Fruit fly (Drosophila melanogaster) whole organism, embryonic: ENCODE data around the gene ich.
A peak's percentile ranks its signal among the peaks of the same experiment; 100 is the strongest.

ENCODE experiments used
- Ada2b ChIP-seq: fragments of 200-800 bp; sonication (Bioruptor generic); IDR thresholded peaks from 2 replicates; pipeline ENCODE4 v1.3.6; 2022; ENCODE audit warnings: missing biosample characterization, missing genetic modification characterization
- Asciz ChIP-seq: fragments of 200-800 bp; sonication (Bioruptor generic); optimal IDR thresholded peaks from 2 replicates; lab custom pipeline; 2017; ENCODE audit warnings: missing biosample characterization, mild to moderate bottlenecking, missing genetic modification characterization, missing genetic modification reagents
- Bdp1 ChIP-seq: fragments of 200-800 bp; sonication (Bioruptor generic); optimal IDR thresholded peaks from 3 replicates; lab custom pipeline; 2016; ENCODE audit warnings: missing biosample characterization, missing genetic modification characterization
- Blimp-1 ChIP-seq: fragments of 200-800 bp; sonication (Bioruptor generic); optimal IDR thresholded peaks from 3 replicates; lab custom pipeline; 2018; ENCODE audit warnings: missing biosample characterization, missing genetic modification characterization, mild to moderate bottlenecking, moderate library complexity, missing genetic modification reagents
- CG10366 ChIP-seq: fragments of 200-800 bp; sonication (Bioruptor generic); IDR thresholded peaks from 2 replicates; pipeline ENCODE4 v1.3.6; 2022; ENCODE audit warnings: missing biosample characterization, missing genetic modification characterization
- CG17328 ChIP-seq: fragments of 200-800 bp; sonication (Bioruptor generic); IDR thresholded peaks from 2 replicates; pipeline ENCODE4 v1.3.6; 2022; ENCODE audit warnings: missing biosample characterization, missing genetic modification characterization
- CG17912 ChIP-seq: fragments of 200-800 bp; sonication (Bioruptor generic); optimal IDR thresholded peaks from 2 replicates; lab custom pipeline; 2018; ENCODE audit warnings: missing biosample characterization, mild to moderate bottlenecking, missing genetic modification characterization
- CG18262 ChIP-seq: fragments of 200-800 bp; optimal IDR thresholded peaks from 3 replicates; lab custom pipeline; 2019; ENCODE audit warnings: missing biosample characterization, mild to moderate bottlenecking, missing genetic modification characterization, moderate library complexity
- CG18764 ChIP-seq: fragments of 200-800 bp; sonication (Bioruptor generic); optimal IDR thresholded peaks from 3 replicates; lab custom pipeline; 2016; ENCODE audit warnings: missing biosample characterization, missing genetic modification characterization
- CG2889 ChIP-seq: fragments of 200-800 bp; sonication (Bioruptor generic); IDR thresholded peaks from 3 replicates; pipeline ENCODE4 v1.3.6; 2022; ENCODE audit warnings: missing biosample characterization, missing genetic modification characterization
- CG32767 ChIP-seq: fragments of 200-800 bp; sonication (Bioruptor generic); IDR thresholded peaks from 2 replicates; pipeline ENCODE4 v1.3.6; 2022; ENCODE audit warnings: missing biosample characterization, missing genetic modification characterization
- CG33557 ChIP-seq: fragments of 200-800 bp; sonication (Bioruptor generic); optimal IDR thresholded peaks from 2 replicates; lab custom pipeline; 2019; ENCODE audit warnings: missing biosample characterization, mild to moderate bottlenecking, missing genetic modification characterization, moderate library complexity
- CG3838 ChIP-seq: fragments of 200-800 bp; sonication (Bioruptor generic); optimal IDR thresholded peaks from 3 replicates; lab custom pipeline; 2016; ENCODE audit warnings: missing biosample characterization, missing genetic modification characterization
- CG43689 ChIP-seq: fragments of 200-800 bp; sonication (Bioruptor generic); IDR thresholded peaks from 2 replicates; pipeline ENCODE4 v1.3.6; 2022; ENCODE audit warnings: missing biosample characterization, missing genetic modification characterization
- CG4707 ChIP-seq: fragments of 200-800 bp; sonication (Bioruptor generic); optimal IDR thresholded peaks from 2 replicates; lab custom pipeline; 2018; ENCODE audit warnings: missing biosample characterization, mild to moderate bottlenecking, missing genetic modification characterization, moderate library complexity
- CG5245 ChIP-seq: fragments of 200-800 bp; sonication (Bioruptor generic); optimal IDR thresholded peaks from 3 replicates; lab custom pipeline; 2016; ENCODE audit warnings: missing biosample characterization, missing genetic modification characterization
- CG5953 ChIP-seq: fragments of 200-800 bp; sonication (Bioruptor generic); IDR thresholded peaks from 2 replicates; pipeline ENCODE4 v1.3.6; 2022; ENCODE audit warnings: missing biosample characterization, missing genetic modification characterization
- CG6854 ChIP-seq: fragments of 200-800 bp; sonication (Bioruptor generic); optimal IDR thresholded peaks from 3 replicates; lab custom pipeline; 2017; ENCODE audit warnings: missing biosample characterization, mild to moderate bottlenecking, missing genetic modification characterization
- CG7839 ChIP-seq: fragments of 200-800 bp; sonication (Bioruptor generic); optimal IDR thresholded peaks from 3 replicates; lab custom pipeline; 2018; ENCODE audit warnings: missing biosample characterization, mild to moderate bottlenecking, missing genetic modification characterization, moderate library complexity
- CHES-1-like ChIP-seq: fragments of 200-800 bp; sonication (Bioruptor generic); optimal IDR thresholded peaks from 2 replicates; lab custom pipeline; 2016; ENCODE audit warnings: missing biosample characterization, missing genetic modification characterization
- D ChIP-seq, 2 experiments: fragments of 200-800 bp in 1 of 2; fragments of >200 bp in 1 of 2; sonication (Bioruptor generic) in 1 of 2; optimal IDR thresholded peaks; 2 replicates in 1 of 2; 3 replicates in 1 of 2; lab custom pipeline; 2017; ENCODE audit warnings: mild to moderate bottlenecking in 1 of 2, missing biosample characterization in 1 of 2, missing genetic modification characterization in 1 of 2, missing genetic modification reagents in 1 of 2
- H15 ChIP-seq: fragments of 200-800 bp; sonication (Bioruptor generic); IDR thresholded peaks from 3 replicates; pipeline ENCODE4 v1.3.6; 2022; ENCODE audit warnings: missing biosample characterization, missing genetic modification characterization
- Hand ChIP-seq: fragments of 200-800 bp; sonication (Bioruptor generic); optimal IDR thresholded peaks from 2 replicates; lab custom pipeline; 2017; ENCODE audit warnings: mild to moderate bottlenecking, missing biosample characterization, missing genetic modification reagents, missing genetic modification characterization
- Lpt ChIP-seq: fragments of >200 bp; optimal IDR thresholded peaks from 2 replicates; lab custom pipeline; 2018; ENCODE audit warnings: missing biosample characterization, missing genetic modification characterization
- Meics ChIP-seq: fragments of 200-800 bp; sonication (Bioruptor generic); optimal IDR thresholded peaks from 2 replicates; lab custom pipeline; 2017; ENCODE audit warnings: missing biosample characterization, mild to moderate bottlenecking, missing genetic modification characterization
- Mrtf ChIP-seq: fragments of 200-800 bp; sonication (Bioruptor generic); IDR thresholded peaks from 3 replicates; pipeline ENCODE4 v1.3.6; 2022; ENCODE audit warnings: missing biosample characterization, missing genetic modification characterization
- Ptx1 ChIP-seq: fragments of 200-800 bp; sonication (Bioruptor generic); IDR thresholded peaks from 2 replicates; pipeline ENCODE4 v1.3.6; 2022; ENCODE audit warnings: missing biosample characterization, missing genetic modification characterization
- Rx ChIP-seq: fragments of 200-800 bp; sonication (Bioruptor generic); IDR thresholded peaks from 2 replicates; pipeline ENCODE4 v1.3.6; 2022; ENCODE audit warnings: missing biosample characterization, missing genetic modification characterization
- Side ChIP-seq: fragments of 200-800 bp; sonication (Bioruptor generic); optimal IDR thresholded peaks from 2 replicates; lab custom pipeline; 2016; ENCODE audit warnings: missing biosample characterization, missing genetic modification characterization
- Stat92E ChIP-seq, 3 experiments: fragments of >200 bp in 2 of 3; fragments of 200-800 bp in 1 of 3; sonication (Bioruptor generic) in 1 of 3; optimal IDR thresholded peaks; 2 replicates each; lab custom pipeline; 2017 to 2019; ENCODE audit warnings: missing biosample characterization in 3 of 3, missing genetic modification characterization in 3 of 3, mild to moderate bottlenecking in 1 of 3, moderate library complexity in 1 of 3
- Usf ChIP-seq: fragments of 200-800 bp; sonication (Bioruptor generic); optimal IDR thresholded peaks from 2 replicates; lab custom pipeline; 2017; ENCODE audit warnings: missing genotype, missing biosample characterization, missing genetic modification characterization
- bowl ChIP-seq: fragments of 200-800 bp; sonication (Bioruptor generic); IDR thresholded peaks from 2 replicates; pipeline ENCODE4 v1.3.6; 2022; ENCODE audit warnings: missing biosample characterization, missing genetic modification characterization
- chn ChIP-seq: fragments of 200-800 bp; sonication (Bioruptor generic); optimal IDR thresholded peaks from 2 replicates; lab custom pipeline; 2016; ENCODE audit warnings: missing biosample characterization, missing genetic modification characterization
- croc ChIP-seq: fragments of 200-800 bp; sonication (Bioruptor generic); conservative IDR thresholded peaks from 3 replicates; pipeline ENCODE4 v1.3.6; 2022; ENCODE audit warnings: missing biosample characterization, missing genetic modification characterization
- crp ChIP-seq, 2 experiments: fragments of 200-800 bp; sonication (Bioruptor generic); optimal IDR thresholded peaks; 2 replicates in 1 of 2; 3 replicates in 1 of 2; lab custom pipeline; 2017; ENCODE audit warnings: missing biosample characterization in 2 of 2, missing genetic modification characterization in 2 of 2, mild to moderate bottlenecking in 1 of 2, moderate library complexity in 1 of 2
- en ChIP-seq: fragments of 200-800 bp; sonication (Bioruptor generic); optimal IDR thresholded peaks from 2 replicates; lab custom pipeline; 2016; ENCODE audit warnings: missing biosample characterization, missing genetic modification characterization
- ftz-f1 ChIP-seq: fragments of 200-800 bp; sonication (Bioruptor generic); optimal IDR thresholded peaks from 2 replicates; lab custom pipeline; 2016; ENCODE audit warnings: missing biosample characterization, missing genetic modification characterization
- gsb ChIP-seq: fragments of 200-800 bp; sonication (Bioruptor generic); IDR thresholded peaks from 2 replicates; pipeline ENCODE4 v1.3.6; 2022; ENCODE audit warnings: missing biosample characterization, missing genetic modification characterization
- lov ChIP-seq, 2 experiments: fragments of 200-800 bp in 1 of 2; fragments of >200 bp in 1 of 2; sonication (Bioruptor generic) in 1 of 2; IDR thresholded peaks in 1 of 2; optimal IDR thresholded peaks in 1 of 2; 2 replicates in 1 of 2; 3 replicates in 1 of 2; pipeline versions ENCODE4 v1.3.6 to Lab custom; 2017 to 2022; ENCODE audit warnings: missing biosample characterization in 1 of 2, missing genetic modification characterization in 1 of 2
- org-1 ChIP-seq: fragments of 200-800 bp; sonication (Bioruptor generic); optimal IDR thresholded peaks from 2 replicates; lab custom pipeline; 2017; ENCODE audit warnings: missing biosample characterization, missing genetic modification characterization
- pb ChIP-seq: fragments of 200-800 bp; sonication (Bioruptor generic); optimal IDR thresholded peaks from 3 replicates; lab custom pipeline; 2016; ENCODE audit warnings: missing biosample characterization, missing genetic modification characterization
- peb ChIP-seq: fragments of 200-800 bp; sonication (Bioruptor generic); IDR thresholded peaks from 2 replicates; pipeline ENCODE4 v1.3.6; 2022; ENCODE audit warnings: missing biosample characterization, missing genetic modification characterization
- row ChIP-seq: fragments of 200-800 bp; sonication (Bioruptor generic); IDR thresholded peaks from 3 replicates; pipeline ENCODE4 v1.3.6; 2022; ENCODE audit warnings: missing biosample characterization, missing genetic modification characterization
- schlank ChIP-seq: fragments of 200-800 bp; sonication (Bioruptor generic); optimal IDR thresholded peaks from 2 replicates; lab custom pipeline; 2018; ENCODE audit warnings: missing biosample characterization, mild to moderate bottlenecking, missing genetic modification characterization
- tio ChIP-seq: fragments of 200-800 bp; sonication (Bioruptor generic); optimal IDR thresholded peaks from 2 replicates; lab custom pipeline; 2017; ENCODE audit warnings: missing biosample characterization, missing genetic modification characterization, inconsistent platforms
- vfl ChIP-seq: fragments of 200-800 bp; sonication (Bioruptor generic); optimal IDR thresholded peaks from 2 replicates; lab custom pipeline; 2016; ENCODE audit warnings: missing biosample characterization, missing genetic modification characterization
- zf30C ChIP-seq: fragments of 200-800 bp; sonication (Bioruptor generic); optimal IDR thresholded peaks from 3 replicates; lab custom pipeline; 2018; ENCODE audit warnings: missing biosample characterization, mild to moderate bottlenecking, missing genetic modification characterization
- zfh1 ChIP-seq: fragments of 200-800 bp; sonication (Bioruptor generic); IDR thresholded peaks from 3 replicates; pipeline ENCODE4 v1.3.6; 2022; ENCODE audit warnings: missing biosample characterization, missing genetic modification characterization

The ich gene

DNA sequence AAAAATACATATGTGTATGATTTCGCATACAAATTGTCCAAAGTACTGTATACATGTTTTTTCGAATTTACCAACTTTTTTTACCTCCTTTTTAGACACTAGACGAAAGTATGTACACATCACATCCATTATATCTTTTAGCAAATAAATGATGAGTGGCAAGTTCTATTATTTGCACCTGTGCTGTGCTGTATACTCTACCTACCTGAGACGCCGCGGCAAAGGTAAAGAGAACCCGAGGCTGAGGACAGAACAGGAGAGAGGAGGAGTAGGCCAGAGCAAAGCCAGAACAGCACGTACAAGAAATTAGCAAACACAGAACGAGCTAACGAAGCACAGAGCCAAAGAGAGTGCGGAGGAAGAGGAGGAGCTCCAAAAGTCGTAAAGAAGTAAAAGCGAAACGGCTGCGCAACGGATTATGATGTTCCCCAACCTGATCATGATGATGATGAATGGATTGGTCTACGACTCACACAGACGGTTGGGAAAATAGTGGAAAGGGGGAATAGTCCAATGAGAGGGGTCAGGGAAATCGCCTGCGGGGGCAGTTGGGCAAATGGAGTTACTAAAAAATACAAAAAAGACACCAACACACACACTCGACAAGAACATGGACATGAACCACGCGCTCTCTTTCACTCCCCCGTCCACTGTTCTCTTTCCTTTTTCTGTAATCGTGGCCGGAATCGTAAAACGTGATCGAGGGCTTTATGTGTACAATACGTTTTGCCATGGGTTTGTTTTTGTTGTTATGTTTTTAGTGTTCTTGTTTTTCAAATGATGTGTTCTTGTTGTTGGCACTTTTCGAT lies 34.8 kb downstream of the ich start (continued):
- TF ChIP-seq CG17912 (GFP tag; lab: Kevin White, UChicago) (no peak), gsb (no peak), chn (GFP tag; lab: Kevin White, UChicago) (peak; percentile 64), lov (optimal IDR thresholded peaks at IDR 0.05; lab: Kevin White, UChicago) (no peak), lov (GFP tag; IDR thresholded peaks at IDR 0.05; lab: Robert Waterston, UW) (no peak), Blimp-1 (GFP tag; lab: Kevin White, UChicago) (peak; percentile 81), CG3838 (GFP tag; lab: Kevin White, UChicago) (no peak), H15 (peak; percentile 42; the same call in 1 of the 3 replicates), CG43689 (no peak), CG2889 (GFP tag; lab: Robert Waterston, UW) (no peak), en (GFP tag; lab: Kevin White, UChicago) (peak; percentile 56), CG10366 (peak; percentile 21; the same call in 1 of the 2 replicates), row (peak; percentile 87), crp (GFP tag; optimal IDR thresholded peaks at IDR 0.05; lab: Kevin White, UChicago) (peak in 1 of 2 experiments; percentile 10), Lpt (no peak), Ada2b (GFP tag; lab: Robert Waterston, UW) (0 out of 2 replicates have a peak, but pooled peaks have one; percentile 17), CHES-1-like (GFP tag; lab: Kevin White, UChicago) (peak; percentile 12), CG6854 (GFP tag; lab: Kevin White, UChicago) (peak; percentile 71), vfl (GFP tag; lab: Kevin White, UChicago) (peak; percentile 72), schlank (tag; lab: Kevin White, UChicago) (peak; percentile 37), ftz-f1 (GFP tag; lab: Kevin White, UChicago) (no peak), Hand (GFP tag; lab: Kevin White, UChicago) (peak; percentile 3), Stat92E (GFP tag; optimal IDR thresholded peaks at IDR 0.05; lab: Kevin White, UChicago) (peak in 2 of 3 experiments; percentile 36 to 45), CG5953 (GFP tag; lab: Robert Waterston, UW) (no peak), CG18764 (GFP tag; lab: Kevin White, UChicago) (peak; percentile 35), Rx (GFP tag; lab: Robert Waterston, UW) (peak; percentile 67), CG4707 (peak; percentile 44), zfh1 (peak; percentile 80), CG5245 (GFP tag; lab: Kevin White, UChicago) (peak; percentile 45), Meics (GFP tag; lab: Kevin White, UChicago) (peak; percentile 69), Ptx1 (peak; percentile 70), CG18262 (tag; lab: Kevin White, UChicago) (peak; percentile 93), D (optimal IDR thresholded peaks at IDR 0.05; lab: Kevin White, UChicago) (no peak), D (GFP tag; optimal IDR thresholded peaks at IDR 0.05; lab: Kevin White, UChicago) (peak; percentile 83), peb (GFP tag; lab: Robert Waterston, UW) (peak; percentile 69), Asciz (GFP tag; lab: Kevin White, UChicago) (peak; percentile 86), zf30C (no peak), CG17328 (peak; percentile 66), tio (GFP tag; lab: Kevin White, UChicago) (peak; percentile 74), bowl (GFP tag; lab: Robert Waterston, UW) (no peak), CG33557 (GFP tag; lab: Kevin White, UChicago) (peak; percentile 88), Side (peak; percentile 69), CG7839 (tag; lab: Kevin White, UChicago) (peak; percentile 81), croc (GFP tag; lab: Robert Waterston, UW) (peak; percentile 74), Bdp1 (GFP tag; lab: Kevin White, UChicago) (peak; percentile 21), Usf (GFP tag; lab: Kevin White, UChicago) (peak; percentile 64), pb (peak; percentile 42), org-1 (GFP tag; lab: Kevin White, UChicago) (peak; percentile 69), Mrtf (GFP tag; lab: Robert Waterston, UW) (peak; percentile 52; the same call in 1 of the 3 replicates), CG32767 (GFP tag; lab: Robert Waterston, UW) (peak; percentile 58)
